Fruit fly (Drosophila melanogaster): ENCODE data around the gene CG6638.

Gene CG6638

DNA sequence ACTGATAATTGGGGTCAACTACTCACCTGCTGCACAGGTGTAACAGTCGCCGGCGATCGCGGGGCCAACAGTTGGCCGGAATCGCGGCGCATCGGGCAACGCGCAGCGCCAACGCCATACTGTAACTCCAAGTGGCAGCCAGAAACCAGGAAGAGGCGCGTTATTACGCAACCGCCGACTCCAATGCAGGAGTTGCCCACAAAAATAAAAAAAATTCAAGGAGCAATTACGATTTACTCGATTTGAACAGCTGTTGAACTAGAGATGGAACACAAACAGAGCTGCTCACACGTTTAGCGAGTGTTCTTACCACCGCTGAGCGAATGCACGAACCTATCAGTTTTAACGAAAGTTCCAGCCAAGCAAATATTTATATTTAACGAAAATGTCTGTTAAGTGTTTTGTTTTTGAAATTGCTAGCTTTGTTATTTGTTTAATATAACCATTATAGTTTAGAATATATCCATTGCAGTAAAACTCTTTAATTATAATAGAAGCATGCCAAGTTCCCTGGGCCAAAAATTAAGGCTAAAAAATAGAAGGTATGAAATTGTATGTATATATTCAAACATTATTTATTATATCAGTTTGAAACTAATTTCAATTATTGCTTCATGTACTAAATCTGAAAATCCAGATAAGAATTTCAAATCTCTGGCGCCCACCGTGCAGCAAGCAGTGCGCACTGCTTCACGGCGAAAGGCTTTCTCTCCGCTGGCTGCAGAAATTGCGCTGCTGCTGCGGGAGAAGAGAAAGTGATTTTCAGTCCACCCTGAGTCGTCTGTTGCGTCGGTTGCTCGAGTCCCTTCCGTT is 28.2 kb upstream of the CG6638 start, which contains the start of the genes CG5989 and CG6282 (continued):
- peak; percentile 64 for TF ChIP-seq Dp (GFP tag; optimal IDR thresholded peaks at IDR 0.05)
- no peak for TF ChIP-seq ssp (GFP tag; IDR thresholded peaks at IDR 0.05)
- TF ChIP-seq CG7963 (GFP tag; IDR thresholded peaks at IDR 0.05; ENCODE audit: partially characterized antibody): no peak
- TF ChIP-seq slbo (GFP tag; IDR thresholded peaks at IDR 0.05): peak; percentile 71
- no peak for TF ChIP-seq luna (GFP tag; optimal IDR thresholded peaks at IDR 0.05)
- TF ChIP-seq CG3407 (GFP tag; optimal IDR thresholded peaks at IDR 0.05): peak; percentile 56
- no peak for TF ChIP-seq CG14965 (GFP tag; optimal IDR thresholded peaks at IDR 0.05; ENCODE audit: borderline replicate concordance)
- no peak for TF ChIP-seq CG11723 (GFP tag; optimal IDR thresholded peaks at IDR 0.05)
- no peak for TF ChIP-seq CG14050 (GFP tag; IDR thresholded peaks at IDR 0.05)
- TF ChIP-seq Aef1 (GFP tag; IDR thresholded peaks at IDR 0.05): no peak
- no peak for TF ChIP-seq Nf-YA (GFP tag; IDR thresholded peaks at IDR 0.05)
- TF ChIP-seq lilli (GFP tag; optimal IDR thresholded peaks at IDR 0.05): peak; percentile 54
- TF ChIP-seq CG9817 (tag; optimal IDR thresholded peaks at IDR 0.05): peak; percentile 7
- no peak for TF ChIP-seq sim (GFP tag; IDR thresholded peaks at IDR 0.05)
- TF ChIP-seq Ets65A (GFP tag): peak; percentile 69
- TF ChIP-seq CG11247 (GFP tag; IDR thresholded peaks at IDR 0.05): no peak
- TF ChIP-seq CG32772 (GFP tag; IDR thresholded peaks at IDR 0.05): peak; percentile 5; the same call in 1 of the 2 replicates
- TF ChIP-seq sqz (GFP tag; optimal IDR thresholded peaks at IDR 0.05): no peak
- TF ChIP-seq CG18619 (GFP tag; optimal IDR thresholded peaks at IDR 0.05): peak; percentile 19
- no peak for TF ChIP-seq dpn (GFP tag; optimal IDR thresholded peaks at IDR 0.05)
- no peak for TF ChIP-seq Sry-β (GFP tag; optimal IDR thresholded peaks at IDR 0.05)
- no peak for TF ChIP-seq CG3281 (GFP tag; optimal IDR thresholded peaks at IDR 0.05)
- no peak for TF ChIP-seq CG2199 (GFP tag; IDR thresholded peaks at IDR 0.05)
- no peak for TF ChIP-seq en (GFP tag; optimal IDR thresholded peaks at IDR 0.05)
- TF ChIP-seq usp (GFP tag; optimal IDR thresholded peaks at IDR 0.05): no peak
- TF ChIP-seq CG3995 (GFP tag; optimal IDR thresholded peaks at IDR 0.05): no peak
- no peak for TF ChIP-seq Dad (GFP tag; optimal IDR thresholded peaks at IDR 0.05)
- TF ChIP-seq HmgZ (tag; optimal IDR thresholded peaks at IDR 0.05): no peak
- TF ChIP-seq tio (GFP tag; optimal IDR thresholded peaks at IDR 0.05): no peak
- TF ChIP-seq fu2 (GFP tag; optimal IDR thresholded peaks at IDR 0.05): no peak
- TF ChIP-seq vfl (GFP tag; optimal IDR thresholded peaks at IDR 0.05): peak; percentile 3
- no peak for TF ChIP-seq CG7786 (GFP tag; optimal IDR thresholded peaks at IDR 0.05)
- no peak for TF ChIP-seq CG6175 (GFP tag; IDR thresholded peaks at IDR 0.05)
- no peak for TF ChIP-seq CG10274 (GFP tag; optimal IDR thresholded peaks at IDR 0.05)
- no peak for TF ChIP-seq tgo (GFP tag; IDR thresholded peaks at IDR 0.05)
- TF ChIP-seq chm (GFP tag; IDR thresholded peaks at IDR 0.05): no peak
- TF ChIP-seq ftz-f1 (GFP tag; optimal IDR thresholded peaks at IDR 0.05): peak; percentile 18
- TF ChIP-seq caup (GFP tag; optimal IDR thresholded peaks at IDR 0.05; ENCODE audit: severe bottlenecking): no peak
- TF ChIP-seq CG31441 (GFP tag; IDR thresholded peaks at IDR 0.05): no peak
- peak; percentile 30; the same call in 1 of the 2 replicates for TF ChIP-seq NFAT (GFP tag; IDR thresholded peaks at IDR 0.05)
- TF ChIP-seq unpg (GFP tag; optimal IDR thresholded peaks at IDR 0.05): peak; percentile 60
- TF ChIP-seq CG4328 (GFP tag; optimal IDR thresholded peaks at IDR 0.05): no peak
- peak; percentile 65 for TF ChIP-seq row (GFP tag; IDR thresholded peaks at IDR 0.05)
- TF ChIP-seq CG12155 (GFP tag; optimal IDR thresholded peaks at IDR 0.05): no peak
- peak; percentile 58; the same call in 1 of the 2 replicates for TF ChIP-seq Atf6 (GFP tag; IDR thresholded peaks at IDR 0.05)
- no peak for TF ChIP-seq cwo (GFP tag; optimal IDR thresholded peaks at IDR 0.05)
- TF ChIP-seq Pdp1 (GFP tag; optimal IDR thresholded peaks at IDR 0.05): peak; percentile 4 to 75
- TF ChIP-seq Hr51 (GFP tag; optimal IDR thresholded peaks at IDR 0.05): peak; percentile 21 to 34
- no peak for TF ChIP-seq CG15011 (GFP tag; optimal IDR thresholded peaks at IDR 0.05)
- TF ChIP-seq CG17802 (tag; optimal IDR thresholded peaks at IDR 0.05): no peak
